Fruit fly (Drosophila melanogaster): ENCODE measurements around the gene CG14855.

The CG14855 gene

dm6 chr3R:14766439-14767025 is 29.6 kb upstream of the CG14855 start:
- TF ChIP-seq CTCF (optimal IDR thresholded peaks at IDR 0.05) = no peak
- TF ChIP-seq CG8478 (optimal IDR thresholded peaks at IDR 0.05) = no peak

dm6 chr3R:14775395-14775794 is 20.7 kb upstream of the CG14855 start:
- TF ChIP-seq CTCF (optimal IDR thresholded peaks at IDR 0.05) (no peak), CG8478 (optimal IDR thresholded peaks at IDR 0.05) (no peak)

- TF ChIP-seq CG8478 (optimal IDR thresholded peaks at IDR 0.05) (no peak), CTCF (optimal IDR thresholded peaks at IDR 0.05) (no peak)
Observed at dm6 chr3R:14779733-14780278, 16.3 kb upstream of the CG14855 start.

- TF ChIP-seq CG8478 (optimal IDR thresholded peaks at IDR 0.05) (no peak), CTCF (optimal IDR thresholded peaks at IDR 0.05) (no peak)
Observed at dm6 chr3R:14780747-14781146, 15.4 kb upstream of the CG14855 start.

- no peak for TF ChIP-seq CG8478 (optimal IDR thresholded peaks at IDR 0.05)
- no peak for TF ChIP-seq CTCF (optimal IDR thresholded peaks at IDR 0.05)
Observed at dm6 chr3R:14785335-14785734, 10.8 kb upstream of the CG14855 start.

- TF ChIP-seq CTCF (optimal IDR thresholded peaks at IDR 0.05) (no peak), CG8478 (optimal IDR thresholded peaks at IDR 0.05) (no peak)
Observed at dm6 chr3R:14786669-14787068, 9.4 kb upstream of the CG14855 start.

dm6 chr3R:14798626-14799258 is 2.6 kb downstream of the CG14855 start, which contains the start of gene CG14856:
Gene CG14856 (plus strand): TSS chr3R:14798986.
- TF ChIP-seq CTCF (optimal IDR thresholded peaks at IDR 0.05) = no peak
- no peak for TF ChIP-seq CG8478 (optimal IDR thresholded peaks at IDR 0.05)

- TF ChIP-seq CTCF (optimal IDR thresholded peaks at IDR 0.05) (no peak), CG8478 (optimal IDR thresholded peaks at IDR 0.05) (no peak)
Observed at dm6 chr3R:14801407-14801806, 5.3 kb downstream of the CG14855 start, which contains the start of gene CG14857. Gene CG14857 (plus strand): TSS chr3R:14801773.

dm6 chr3R:14810703-14811102 is 14.6 kb downstream of the CG14855 start:
- TF ChIP-seq CTCF (optimal IDR thresholded peaks at IDR 0.05) = no peak
- no peak for TF ChIP-seq CG8478 (optimal IDR thresholded peaks at IDR 0.05)

- no peak for TF ChIP-seq CTCF (optimal IDR thresholded peaks at IDR 0.05)
Observed at dm6 chr3R:14817721-14818215, 21.7 kb downstream of the CG14855 start.

dm6 chr3R:14819711-14820153 is 23.6 kb downstream of the CG14855 start:
- TF ChIP-seq CTCF (optimal IDR thresholded peaks at IDR 0.05) (no peak), CG8478 (optimal IDR thresholded peaks at IDR 0.05) (no peak)

- TF ChIP-seq CTCF (optimal IDR thresholded peaks at IDR 0.05) (no peak), CG8478 (optimal IDR thresholded peaks at IDR 0.05) (no peak)
Observed at dm6 chr3R:14821175-14821574, 25.1 kb downstream of the CG14855 start.

- TF ChIP-seq CG8478 (optimal IDR thresholded peaks at IDR 0.05) (no peak), CTCF (optimal IDR thresholded peaks at IDR 0.05) (peak; percentile 51 to 65)
Observed at dm6 chr3R:14822954-14823353, 26.8 kb downstream of the CG14855 start.

- TF ChIP-seq CG8478 (optimal IDR thresholded peaks at IDR 0.05) = no peak
- TF ChIP-seq CTCF (optimal IDR thresholded peaks at IDR 0.05) = peak; percentile 4 to 11
Observed at dm6 chr3R:14830262-14830758, 34.2 kb downstream of the CG14855 start.

dm6 chr3R:14832256-14832655 is 36.2 kb downstream of the CG14855 start:
- TF ChIP-seq CG8478 (optimal IDR thresholded peaks at IDR 0.05) (no peak), CTCF (optimal IDR thresholded peaks at IDR 0.05) (peak; percentile 17 to 55)

- TF ChIP-seq CG8478 (optimal IDR thresholded peaks at IDR 0.05) = no peak
- no peak for TF ChIP-seq CTCF (optimal IDR thresholded peaks at IDR 0.05)
Observed at dm6 chr3R:14844743-14845142, 48.6 kb downstream of the CG14855 start, which contains the start of gene CG3610. Gene CG3610 (plus strand): TSS chr3R:14845043.

All from S2 (cell line).